Fruit fly (Drosophila melanogaster) whole organism, embryonic: Measurements from ENCODE around the gene CG7120.
A peak's percentile ranks its signal among the peaks of the same experiment; 100 is the strongest.

Experiments used
- Aef1 ChIP-seq: fragments of 200-800 bp; sonication (Bioruptor generic); IDR thresholded peaks from 3 replicates; pipeline ENCODE4 v1.3.6; 2022; ENCODE audit warnings: missing biosample characterization, missing genetic modification characterization
- Asciz ChIP-seq: fragments of 200-800 bp; sonication (Bioruptor generic); optimal IDR thresholded peaks from 2 replicates; lab custom pipeline; 2017; ENCODE audit warnings: missing biosample characterization, mild to moderate bottlenecking, missing genetic modification characterization, missing genetic modification reagents
- CG10274 ChIP-seq: fragments of 200-800 bp; sonication (Bioruptor generic); optimal IDR thresholded peaks from 3 replicates; lab custom pipeline; 2017; ENCODE audit warnings: missing biosample characterization, mild to moderate bottlenecking, missing genetic modification characterization
- CG10654 ChIP-seq: fragments of 200-800 bp; sonication (Bioruptor generic); optimal IDR thresholded peaks from 2 replicates; lab custom pipeline; 2016; ENCODE audit warnings: missing biosample characterization, missing genetic modification characterization
- CG12391 ChIP-seq: fragments of 200-800 bp; sonication (Bioruptor generic); optimal IDR thresholded peaks from 3 replicates; lab custom pipeline; 2018; ENCODE audit warnings: missing biosample characterization, mild to moderate bottlenecking, missing genetic modification characterization, moderate library complexity
- CG14441 ChIP-seq: fragments of 200-800 bp; sonication (Bioruptor generic); IDR thresholded peaks from 2 replicates; pipeline ENCODE4 v1.3.6; 2022; ENCODE audit warnings: missing biosample characterization, missing genetic modification characterization
- CG15011 ChIP-seq: fragments of 200-800 bp; sonication (Bioruptor generic); optimal IDR thresholded peaks from 3 replicates; lab custom pipeline; 2018; ENCODE audit warnings: missing biosample characterization, mild to moderate bottlenecking, missing genetic modification characterization
- CG1529 ChIP-seq: fragments of 200-800 bp; sonication (Bioruptor generic); optimal IDR thresholded peaks from 3 replicates; lab custom pipeline; 2018; ENCODE audit warnings: missing biosample characterization, missing genetic modification characterization
- CG15479 ChIP-seq: fragments of 200-800 bp; sonication (Bioruptor generic); optimal IDR thresholded peaks from 3 replicates; lab custom pipeline; 2019; ENCODE audit warnings: missing biosample characterization, mild to moderate bottlenecking, missing genetic modification characterization, moderate library complexity
- CG1602 ChIP-seq: fragments of 200-800 bp; sonication (Bioruptor generic); optimal IDR thresholded peaks from 3 replicates; lab custom pipeline; 2016; ENCODE audit warnings: missing biosample characterization, missing genetic modification characterization
- CG2199 ChIP-seq: fragments of 200-800 bp; sonication (Bioruptor generic); IDR thresholded peaks from 3 replicates; pipeline ENCODE4 v1.3.6; 2022; ENCODE audit warnings: missing biosample characterization, missing genetic modification characterization
- CG32532 ChIP-seq: fragments of 200-800 bp; sonication (Bioruptor generic); IDR thresholded peaks from 2 replicates; pipeline ENCODE4 v1.3.6; 2022; ENCODE audit warnings: missing biosample characterization, missing genetic modification characterization
- CG3726 ChIP-seq: fragments of 200-800 bp; sonication (Bioruptor generic); IDR thresholded peaks from 3 replicates; pipeline ENCODE4, ENCODE4 v1.3.6; 2022; ENCODE audit warnings: missing biosample characterization, missing genetic modification characterization
- CG4424 ChIP-seq: fragments of 200-800 bp; sonication (Bioruptor generic); optimal IDR thresholded peaks from 3 replicates; lab custom pipeline; 2016; ENCODE audit warnings: missing biosample characterization, missing genetic modification characterization
- CG4617 ChIP-seq: fragments of 200-800 bp; sonication (Bioruptor generic); optimal IDR thresholded peaks from 3 replicates; lab custom pipeline; 2016; ENCODE audit warnings: missing biosample characterization, missing genetic modification characterization, borderline replicate concordance
- CG5245 ChIP-seq: fragments of 200-800 bp; sonication (Bioruptor generic); optimal IDR thresholded peaks from 3 replicates; lab custom pipeline; 2016; ENCODE audit warnings: missing biosample characterization, missing genetic modification characterization
- CG6654 ChIP-seq: fragments of 200-800 bp; sonication (Bioruptor generic); optimal IDR thresholded peaks from 2 replicates; lab custom pipeline; 2017; ENCODE audit warnings: missing biosample characterization, mild to moderate bottlenecking, missing genetic modification characterization
- CG8290 ChIP-seq, 3 experiments: fragments of 200-800 bp; sonication (Bioruptor generic); optimal IDR thresholded peaks; 2 replicates each; lab custom pipeline; 2016 to 2019; ENCODE audit warnings: missing biosample characterization in 3 of 3, missing genetic modification characterization in 3 of 3, mild to moderate bottlenecking in 2 of 3, moderate library complexity in 1 of 3
- CG8388 ChIP-seq: fragments of 200-800 bp; sonication (Bioruptor generic); optimal IDR thresholded peaks from 2 replicates; lab custom pipeline; 2019; ENCODE audit warnings: missing biosample characterization, mild to moderate bottlenecking, missing genetic modification characterization, moderate library complexity
- CG8478 ChIP-seq: fragments of >200 bp; optimal IDR thresholded peaks from 2 replicates; lab custom pipeline; 2018
- CG8924 ChIP-seq: fragments of 200-800 bp; optimal IDR thresholded peaks from 3 replicates; lab custom pipeline; 2019; ENCODE audit warnings: missing biosample characterization, mild to moderate bottlenecking, missing genetic modification characterization, moderate library complexity
- CG8944 ChIP-seq: fragments of 200-800 bp; sonication (Bioruptor generic); optimal IDR thresholded peaks from 3 replicates; lab custom pipeline; 2016; ENCODE audit warnings: missing biosample characterization, missing genetic modification characterization
- ERR ChIP-seq: fragments of 200-800 bp; sonication (Bioruptor generic); optimal IDR thresholded peaks from 2 replicates; lab custom pipeline; 2016; ENCODE audit warnings: missing biosample characterization, missing genetic modification characterization
- Hmr ChIP-seq: fragments of 200-800 bp; sonication (Bioruptor generic); optimal IDR thresholded peaks from 3 replicates; lab custom pipeline; 2017; ENCODE audit warnings: mild to moderate bottlenecking, missing biosample characterization, missing genetic modification reagents, missing genetic modification characterization
- Hr3 ChIP-seq: fragments of 200-800 bp; sonication (Bioruptor generic); optimal IDR thresholded peaks from 3 replicates; lab custom pipeline; 2016; ENCODE audit warnings: missing biosample characterization, missing genetic modification characterization
- Lhr ChIP-seq: fragments of 200-800 bp; sonication (Bioruptor generic); optimal IDR thresholded peaks from 3 replicates; lab custom pipeline; 2017; ENCODE audit warnings: mild to moderate bottlenecking, missing biosample characterization, missing genetic modification reagents, missing genetic modification characterization
- Lim3 ChIP-seq: fragments of 200-800 bp; sonication (Bioruptor generic); IDR thresholded peaks from 2 replicates; pipeline ENCODE4 v1.3.6; 2022; ENCODE audit warnings: missing biosample characterization, missing genetic modification characterization
- Scr ChIP-seq: fragments of 200-800 bp; sonication (Bioruptor generic); IDR thresholded peaks from 2 replicates; pipeline ENCODE4 v1.3.6; 2022; ENCODE audit warnings: missing biosample characterization, missing genetic modification characterization; ENCODE audit not compliant: partially characterized antibody
- Stat92E ChIP-seq, 3 experiments: fragments of >200 bp in 2 of 3; fragments of 200-800 bp in 1 of 3; sonication (Bioruptor generic) in 1 of 3; optimal IDR thresholded peaks; 2 replicates each; lab custom pipeline; 2017 to 2019; ENCODE audit warnings: missing biosample characterization in 3 of 3, missing genetic modification characterization in 3 of 3, mild to moderate bottlenecking in 1 of 3, moderate library complexity in 1 of 3
- Usf ChIP-seq: fragments of 200-800 bp; sonication (Bioruptor generic); optimal IDR thresholded peaks from 2 replicates; lab custom pipeline; 2017; ENCODE audit warnings: missing genotype, missing biosample characterization, missing genetic modification characterization
- Xrp1 ChIP-seq: fragments of 200-800 bp; sonication (Bioruptor generic); IDR thresholded peaks from 2 replicates; pipeline ENCODE4 v1.3.6; 2022; ENCODE audit warnings: missing biosample characterization, missing genetic modification characterization
- ase ChIP-seq: fragments of 200-800 bp; sonication (Bioruptor generic); IDR thresholded peaks from 3 replicates; pipeline ENCODE4 v1.3.6; 2022; ENCODE audit warnings: missing biosample characterization, missing genetic modification characterization
- az2 ChIP-seq: fragments of 200-800 bp; sonication (Bioruptor generic); optimal IDR thresholded peaks from 3 replicates; lab custom pipeline; 2016; ENCODE audit warnings: missing biosample characterization, missing genetic modification characterization
- cas ChIP-seq: fragments of 200-800 bp; sonication (Bioruptor generic); IDR thresholded peaks from 2 replicates; pipeline ENCODE4 v1.3.6; 2022; ENCODE audit warnings: missing biosample characterization, missing genetic modification characterization
- disco-r ChIP-seq: fragments of 200-800 bp; sonication (Bioruptor generic); optimal IDR thresholded peaks from 2 replicates; lab custom pipeline; 2016; ENCODE audit warnings: missing biosample characterization, missing genetic modification characterization
- fru ChIP-seq: fragments of >200 bp; optimal IDR thresholded peaks from 2 replicates; lab custom pipeline; 2017
- hkb ChIP-seq, 2 experiments: fragments of 200-800 bp in 1 of 2; fragments of >200 bp in 1 of 2; sonication (Bioruptor generic) in 1 of 2; IDR thresholded peaks in 1 of 2; optimal IDR thresholded peaks in 1 of 2; 2 replicates each; pipeline versions ENCODE4 v1.3.6 to Lab custom; 2017 to 2022; ENCODE audit warnings: missing biosample characterization in 1 of 2, missing genetic modification characterization in 1 of 2
- insv ChIP-seq, 2 experiments: fragments of 200-800 bp; sonication (Bioruptor generic); optimal IDR thresholded peaks; 3 replicates each; lab custom pipeline; 2016 to 2018; ENCODE audit warnings: missing biosample characterization in 2 of 2, missing genetic modification characterization in 2 of 2
- inv ChIP-seq: fragments of 200-800 bp; sonication (Bioruptor generic); IDR thresholded peaks from 2 replicates; pipeline ENCODE4 v1.3.6; 2022; ENCODE audit warnings: missing biosample characterization, missing genetic modification characterization; ENCODE audit not compliant: partially characterized antibody
- jigr1 ChIP-seq: fragments of 200-800 bp; sonication (Bioruptor generic); IDR thresholded peaks from 3 replicates; pipeline ENCODE4 v1.3.6; 2022; ENCODE audit warnings: missing biosample characterization, missing genetic modification characterization
- nerfin-1 ChIP-seq: fragments of 200-800 bp; sonication (Bioruptor generic); optimal IDR thresholded peaks from 3 replicates; lab custom pipeline; 2019; ENCODE audit warnings: missing biosample characterization, mild to moderate bottlenecking, missing genetic modification characterization, moderate library complexity
- nerfin-2 ChIP-seq: fragments of 200-800 bp; sonication (Bioruptor generic); IDR thresholded peaks from 2 replicates; pipeline ENCODE4 v1.3.6; 2022; ENCODE audit warnings: missing biosample characterization, missing genetic modification characterization; ENCODE audit not compliant: partially characterized antibody
- oc ChIP-seq: fragments of 200-800 bp; sonication (Bioruptor generic); optimal IDR thresholded peaks from 2 replicates; lab custom pipeline; 2018; ENCODE audit warnings: missing biosample characterization, mild to moderate bottlenecking, missing genetic modification characterization, moderate library complexity
- phol ChIP-seq: fragments of 200-800 bp; sonication (Bioruptor generic); optimal IDR thresholded peaks from 3 replicates; lab custom pipeline; 2018; ENCODE audit warnings: missing biosample characterization, mild to moderate bottlenecking, missing genetic modification characterization, moderate library complexity
- pnt ChIP-seq: fragments of 200-800 bp; sonication (Bioruptor generic); optimal IDR thresholded peaks from 3 replicates; lab custom pipeline; 2016; ENCODE audit warnings: missing biosample characterization, missing genetic modification characterization
- seq ChIP-seq: fragments of 200-800 bp; sonication (Bioruptor generic); IDR thresholded peaks from 2 replicates; pipeline ENCODE4 v1.3.6; 2022; ENCODE audit warnings: missing biosample characterization, missing genetic modification characterization
- tgo ChIP-seq: fragments of 200-800 bp; sonication (Bioruptor generic); IDR thresholded peaks from 3 replicates; pipeline ENCODE4 v1.3.6; 2022; ENCODE audit warnings: missing biosample characterization, missing genetic modification characterization
- trem ChIP-seq: fragments of 200-800 bp; optimal IDR thresholded peaks from 3 replicates; lab custom pipeline; 2019; ENCODE audit warnings: missing biosample characterization, mild to moderate bottlenecking, missing genetic modification characterization, moderate library complexity
- tup ChIP-seq: fragments of 200-800 bp; sonication (Bioruptor generic); optimal IDR thresholded peaks from 2 replicates; lab custom pipeline; 2016; ENCODE audit warnings: missing biosample characterization, mild to moderate bottlenecking, missing genetic modification characterization, moderate library complexity
- tx ChIP-seq: fragments of 200-800 bp; sonication (Bioruptor generic); optimal IDR thresholded peaks from 2 replicates; lab custom pipeline; 2016; ENCODE audit warnings: missing biosample characterization, missing genetic modification characterization
- vvl ChIP-seq: fragments of 200-800 bp; sonication (Bioruptor generic); IDR thresholded peaks from 2 replicates; pipeline ENCODE4 v1.3.6; 2022; ENCODE audit warnings: missing biosample characterization, missing genetic modification characterization

Gene CG7120

dm6 chr3L:8418984-8419383, 23.2 kb downstream of the CG7120 start (continued):
- TF ChIP-seq Lhr (GFP tag; lab: Kevin White, UChicago) (no peak), CG4617 (no peak), inv (no peak), Scr (no peak), Usf (GFP tag; lab: Kevin White, UChicago) (no peak), tup (GFP tag; lab: Kevin White, UChicago) (no peak), CG14441 (GFP tag; lab: Robert Waterston, UW) (no peak), CG5245 (GFP tag; lab: Kevin White, UChicago) (no peak), Asciz (GFP tag; lab: Kevin White, UChicago) (peak; percentile 2), CG15011 (GFP tag; lab: Kevin White, UChicago) (no peak), Aef1 (GFP tag; lab: Robert Waterston, UW) (no peak), CG8944 (peak; percentile 18), CG8924 (no peak), CG4424 (GFP tag; lab: Kevin White, UChicago) (peak; percentile 19), CG1529 (GFP tag; lab: Kevin White, UChicago) (peak; percentile 2), CG10654 (GFP tag; lab: Kevin White, UChicago) (no peak), hkb (optimal IDR thresholded peaks at IDR 0.05; lab: Kevin White, UChicago) (no peak), hkb (GFP tag; IDR thresholded peaks at IDR 0.05; lab: Robert Waterston, UW) (no peak), Stat92E (GFP tag; optimal IDR thresholded peaks at IDR 0.05; lab: Kevin White, UChicago) (no peak), insv (GFP tag; optimal IDR thresholded peaks at IDR 0.05; lab: Kevin White, UChicago) (no peak), ERR (GFP tag; lab: Kevin White, UChicago) (no peak), ase (no peak), nerfin-2 (GFP tag; lab: Robert Waterston, UW) (no peak), jigr1 (no peak), vvl (GFP tag; lab: Robert Waterston, UW) (no peak), CG12391 (tag; lab: Kevin White, UChicago) (no peak), oc (tag; lab: Kevin White, UChicago) (no peak), Hr3 (no peak), CG6654 (GFP tag; lab: Kevin White, UChicago) (no peak), fru (lab: Kevin White, UChicago) (no peak), phol (tag; lab: Kevin White, UChicago) (peak; percentile 33), tx (GFP tag; lab: Kevin White, UChicago) (no peak), az2 (GFP tag; lab: Kevin White, UChicago) (peak; percentile 19), pnt (peak; percentile 10), CG8388 (GFP tag; lab: Kevin White, UChicago) (peak; percentile 9), seq (GFP tag; lab: Robert Waterston, UW) (no peak), CG2199 (GFP tag; lab: Robert Waterston, UW) (no peak), CG32532 (GFP tag; lab: Robert Waterston, UW) (no peak), CG10274 (GFP tag; lab: Kevin White, UChicago) (no peak), CG8290 (GFP tag; optimal IDR thresholded peaks at IDR 0.05; lab: Kevin White, UChicago) (no peak), CG8290 (tag; optimal IDR thresholded peaks at IDR 0.05; lab: Kevin White, UChicago) (no peak), CG3726 (no peak), CG8478 (no peak), Hmr (GFP tag; lab: Kevin White, UChicago) (no peak), nerfin-1 (tag; lab: Kevin White, UChicago) (no peak), Lim3 (GFP tag; lab: Robert Waterston, UW) (no peak), CG15479 (GFP tag; lab: Kevin White, UChicago) (no peak), disco-r (GFP tag; lab: Kevin White, UChicago) (no peak), cas (GFP tag; lab: Robert Waterston, UW) (no peak), tgo (GFP tag; lab: Robert Waterston, UW) (no peak), CG1602 (GFP tag; lab: Kevin White, UChicago) (no peak), trem (tag; lab: Kevin White, UChicago) (no peak), Xrp1 (GFP tag; lab: Robert Waterston, UW) (peak; percentile 34; the same call in 1 of the 2 replicates)
